Fruit fly (Drosophila melanogaster) whole organism, adult: ENCODE data around the gene AP-1sigma.

Experiments used
- CG11617 ChIP-seq: fragments of 200-800 bp; sonication (Bioruptor generic); optimal IDR thresholded peaks from 2 replicates; lab custom pipeline; 2017; ENCODE audit warnings: mild to moderate bottlenecking, missing biosample characterization, missing genetic modification reagents, missing genetic modification characterization
- CG12768 ChIP-seq: fragments of 200-800 bp; sonication (Bioruptor generic); optimal IDR thresholded peaks from 2 replicates; lab custom pipeline; 2017; ENCODE audit warnings: missing biosample characterization, missing genetic modification characterization, mild to moderate bottlenecking, moderate library complexity, missing genetic modification reagents
- CG14711 ChIP-seq: fragments of 200-800 bp; sonication (Bioruptor generic); optimal IDR thresholded peaks from 2 replicates; lab custom pipeline; 2018; ENCODE audit warnings: missing biosample characterization, mild to moderate bottlenecking, missing genetic modification characterization, moderate library complexity
- CG1620 ChIP-seq: fragments of 200-800 bp; sonication (Bioruptor generic); optimal IDR thresholded peaks from 2 replicates; lab custom pipeline; 2016; ENCODE audit warnings: missing biosample characterization, missing genetic modification characterization
- CG33017 ChIP-seq: fragments of 200-800 bp; sonication (Bioruptor generic); optimal IDR thresholded peaks from 2 replicates; lab custom pipeline; 2018; ENCODE audit warnings: missing biosample characterization, mild to moderate bottlenecking, missing genetic modification characterization, moderate library complexity
- CG5204 ChIP-seq: fragments of 200-800 bp; sonication (Bioruptor generic); optimal IDR thresholded peaks from 2 replicates; lab custom pipeline; 2016; ENCODE audit warnings: missing biosample characterization, missing genetic modification characterization
- CG7101 ChIP-seq: fragments of 200-800 bp; sonication (Bioruptor generic); optimal IDR thresholded peaks from 2 replicates; lab custom pipeline; 2018; ENCODE audit warnings: missing biosample characterization, mild to moderate bottlenecking, missing genetic modification characterization, moderate library complexity
- Clk ChIP-seq: fragments of 200-800 bp; sonication (Bioruptor generic); optimal IDR thresholded peaks from 2 replicates; lab custom pipeline; 2017; ENCODE audit warnings: missing biosample characterization, missing genetic modification characterization
- Mnt ChIP-seq: fragments of 200-800 bp; sonication (Bioruptor generic); optimal IDR thresholded peaks from 2 replicates; lab custom pipeline; 2016; ENCODE audit warnings: missing biosample characterization, mild to moderate bottlenecking, missing genetic modification characterization
- bab1 ChIP-seq: fragments of 200-800 bp; sonication (Bioruptor generic); optimal IDR thresholded peaks from 3 replicates; lab custom pipeline; 2019; ENCODE audit warnings: missing biosample characterization, mild to moderate bottlenecking, missing genetic modification characterization, moderate library complexity
- cic ChIP-seq: fragments of 200-800 bp; sonication (Bioruptor generic); optimal IDR thresholded peaks from 2 replicates; lab custom pipeline; 2017; ENCODE audit warnings: missing biosample characterization, mild to moderate bottlenecking, missing genetic modification characterization, moderate library complexity
- cnc ChIP-seq, 2 experiments: fragments of >200 bp; optimal IDR thresholded peaks; 2 replicates each; lab custom pipeline; 2017
- kay ChIP-seq: fragments of 200-800 bp; sonication (Bioruptor generic); peaks from one replicate; lab custom pipeline; 2016; ENCODE audit warnings: missing biosample characterization, missing genetic modification characterization, borderline replicate concordance
- pad ChIP-seq: fragments of 200-800 bp; sonication (Bioruptor generic); optimal IDR thresholded peaks from 3 replicates; lab custom pipeline; 2017; ENCODE audit warnings: missing biosample characterization, missing genetic modification characterization, mild to moderate bottlenecking, moderate library complexity, missing genetic modification reagents
- toe ChIP-seq: fragments of 200-800 bp; sonication (Bioruptor generic); optimal IDR thresholded peaks from 2 replicates; lab custom pipeline; 2016; ENCODE audit warnings: missing biosample characterization, missing genetic modification characterization

The AP-1sigma gene

DNA sequence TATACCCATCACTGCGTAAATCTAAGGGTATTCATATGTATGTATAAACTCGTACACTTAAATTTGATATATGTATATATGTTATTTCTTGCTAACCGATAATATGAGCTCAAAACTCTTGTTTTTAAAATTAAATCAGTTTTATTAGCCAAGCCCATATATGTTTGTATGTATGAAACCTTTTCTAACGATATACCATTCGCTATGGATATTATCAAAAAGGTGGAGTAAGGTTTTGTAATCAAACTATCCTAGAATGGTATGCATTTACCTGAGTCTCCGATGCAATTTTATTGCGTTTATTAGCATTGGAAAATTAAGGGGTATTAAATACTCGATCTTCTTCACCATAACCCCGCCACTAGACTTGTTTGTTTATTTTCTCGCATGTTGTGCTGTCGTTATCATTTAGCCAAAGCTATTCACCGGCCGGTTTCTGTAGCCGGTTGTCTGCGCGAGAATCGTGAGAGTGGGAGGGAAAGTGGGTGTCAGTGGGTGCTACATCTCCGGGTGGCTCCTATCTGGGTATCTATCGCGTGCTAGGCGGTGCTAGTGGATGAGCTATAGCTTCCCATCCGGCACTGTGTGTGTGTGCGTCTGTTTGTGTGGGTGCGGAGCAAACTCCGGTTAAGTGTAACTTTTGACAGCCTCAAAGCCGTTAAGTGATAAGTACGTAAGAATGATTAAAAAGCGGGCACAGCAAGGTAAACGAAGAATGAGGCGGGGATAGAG, 49.5 kb downstream of the AP-1sigma start:
- TF ChIP-seq CG11617 (GFP tag; lab: Kevin White, UChicago) (no peak), Mnt (peak; percentile 5), cic (GFP tag; lab: Kevin White, UChicago) (peak; percentile 41), bab1 (no peak), CG12768 (GFP tag; lab: Kevin White, UChicago) (no peak), kay (GFP tag; lab: Kevin White, UChicago) (peak; percentile 66)

DNA sequence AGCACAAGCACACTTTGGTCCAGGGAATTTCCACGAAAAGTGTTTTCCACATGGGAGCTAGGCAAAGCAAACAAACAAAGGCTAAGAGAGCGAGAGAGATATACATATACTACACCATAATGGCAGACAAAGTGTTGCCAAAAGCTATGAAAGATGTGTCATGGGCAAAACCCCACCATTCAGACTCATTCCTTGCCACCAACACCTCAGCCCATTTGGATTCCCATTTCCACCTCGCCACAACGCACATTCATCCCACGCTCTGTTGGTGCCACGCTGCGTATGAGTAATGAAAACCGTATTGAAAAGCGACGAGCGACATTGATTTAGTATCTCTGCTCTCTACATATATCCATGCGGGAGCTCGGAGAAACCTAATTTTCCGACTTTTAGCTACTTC, 50.4 kb downstream of the AP-1sigma start:
- TF ChIP-seq CG12768 (GFP tag; lab: Kevin White, UChicago) (no peak), Clk (GFP tag; lab: Kevin White, UChicago) (no peak), bab1 (no peak), Mnt (no peak), toe (GFP tag; lab: Kevin White, UChicago) (no peak), cnc (optimal IDR thresholded peaks at IDR 0.05; lab: Kevin White, UChicago) (no peak), CG7101 (tag; lab: Kevin White, UChicago) (no peak), CG14711 (tag; lab: Kevin White, UChicago) (no peak)

DNA sequence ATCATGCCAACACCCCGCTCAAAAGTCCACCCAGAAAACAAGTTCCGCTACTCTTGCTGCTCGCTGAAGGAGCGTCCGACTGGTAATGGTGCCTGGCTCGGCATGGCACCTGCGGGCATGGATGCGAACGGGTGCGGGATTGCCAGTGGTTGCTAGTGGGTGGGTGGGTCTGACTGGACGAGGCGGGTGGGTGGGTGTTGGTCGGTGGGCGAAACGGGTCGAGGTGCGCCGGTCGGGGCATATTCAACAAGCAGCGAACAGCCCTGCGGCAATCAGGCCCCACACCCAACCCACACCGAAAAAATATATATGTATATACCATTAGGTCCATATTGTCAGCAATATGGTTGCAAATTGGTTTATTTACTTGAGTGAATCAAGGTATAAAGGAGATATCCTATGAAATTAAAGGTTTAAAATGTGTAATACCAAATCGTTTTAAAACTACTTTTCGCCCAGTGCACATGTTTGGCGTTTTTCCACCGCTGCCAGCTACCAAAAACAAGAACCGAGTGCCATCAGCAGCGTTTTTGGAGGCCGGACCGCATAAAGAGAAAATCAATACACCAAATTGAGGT, 52.3 kb downstream of the AP-1sigma start:
- TF ChIP-seq bab1 (no peak), CG5204 (GFP tag; lab: Kevin White, UChicago) (no peak), CG7101 (tag; lab: Kevin White, UChicago) (no peak), CG1620 (GFP tag; lab: Kevin White, UChicago) (no peak), CG33017 (tag; lab: Kevin White, UChicago) (peak; percentile 1), pad (GFP tag; lab: Kevin White, UChicago) (no peak)
